Worm (Caenorhabditis elegans) whole organism, L1 larva: Measurements from ENCODE around the gene grl-6.
A peak's percentile ranks its signal among the peaks of the same experiment; 100 is the strongest.

Experiments
- C04F5.9 ChIP-seq: sonication (generic microtip); optimal IDR thresholded peaks from 2 replicates; lab custom pipeline; 2016; ENCODE audit warnings: missing genetic modification characterization, missing compliant biosample characterization
- C34B4.2 ChIP-seq: sonication (generic microtip); optimal IDR thresholded peaks from 2 replicates; lab custom pipeline; 2017; ENCODE audit warnings: mild to moderate bottlenecking, missing genetic modification characterization, missing compliant biosample characterization
- Y116A8C.19 ChIP-seq: sonication (generic microtip); optimal IDR thresholded peaks from 2 replicates; lab custom pipeline; 2016; ENCODE audit warnings: missing compliant biosample characterization, missing genetic modification characterization, borderline replicate concordance
- aly-2 ChIP-seq: fragments of 150-350 bp; optimal IDR thresholded peaks from 2 replicates; lab custom pipeline; 2014; ENCODE audit warnings: missing biosample characterization, missing genetic modification characterization
- ceh-8 ChIP-seq: fragments of 200-800 bp; sonication (Bioruptor generic); optimal IDR thresholded peaks from 2 replicates; lab custom pipeline; 2018; ENCODE audit warnings: mild to moderate bottlenecking, missing genetic modification characterization, moderate library complexity, missing compliant biosample characterization
- ceh-88 ChIP-seq: fragments of 200-800 bp; sonication (Bioruptor generic); IDR thresholded peaks from 2 replicates; pipeline ENCODE4 v1.3.6; 2022; ENCODE audit warnings: missing genetic modification characterization, missing compliant biosample characterization
- ceh-90 ChIP-seq: sonication (generic microtip); optimal IDR thresholded peaks from 2 replicates; lab custom pipeline; 2016; ENCODE audit warnings: missing genetic modification characterization, missing compliant biosample characterization
- efl-1 ChIP-seq, 4 experiments: fragments of 150-350 bp; optimal IDR thresholded peaks in 3 of 4; peaks in 1 of 4; 1 replicate in 1 of 4; 2 replicates in 3 of 4; lab custom pipeline; 2014; ENCODE audit warnings: missing biosample characterization in 2 of 4, missing genetic modification characterization in 2 of 4, missing genetic modification reagents in 2 of 4
- efl-3 ChIP-seq: fragments of 200-800 bp; sonication (Bioruptor generic); optimal IDR thresholded peaks from 2 replicates; lab custom pipeline; 2018; ENCODE audit warnings: mild to moderate bottlenecking, missing genetic modification characterization, missing compliant biosample characterization
- egl-27 ChIP-seq, 2 experiments: fragments of 150-350 bp in 1 of 2; sonication (generic microtip); optimal IDR thresholded peaks; 3 replicates each; lab custom pipeline; 2017 to 2018; ENCODE audit warnings: missing biosample characterization in 2 of 2, missing genetic modification characterization in 2 of 2, missing genetic modification reagents in 2 of 2
- elt-2 ChIP-seq: sonication (generic microtip); optimal IDR thresholded peaks from 2 replicates; lab custom pipeline; 2016; ENCODE audit warnings: missing genetic modification characterization, mild to moderate bottlenecking, inconsistent platforms, missing compliant biosample characterization, missing genetic modification reagents
- elt-3 ChIP-seq, 6 experiments: fragments of 150-350 bp in 1 of 6; sonication (generic microtip); optimal IDR thresholded peaks; 2 replicates each; lab custom pipeline; 2017 to 2018; ENCODE audit warnings: missing biosample characterization in 6 of 6, missing genetic modification characterization in 6 of 6, inconsistent platforms in 1 of 6
- ets-5 ChIP-seq: fragments of 200-800 bp; sonication (Bioruptor generic); IDR thresholded peaks from 2 replicates; pipeline ENCODE4 v1.3.6; 2022; ENCODE audit warnings: missing genetic modification characterization, missing compliant biosample characterization
- fkh-8 ChIP-seq: sonication (generic microtip); optimal IDR thresholded peaks from 2 replicates; lab custom pipeline; 2016; ENCODE audit warnings: mild to moderate bottlenecking, missing genetic modification characterization, missing compliant biosample characterization
- hlh-4 ChIP-seq: sonication (generic microtip); optimal IDR thresholded peaks from 2 replicates; lab custom pipeline; 2016; ENCODE audit warnings: mild to moderate bottlenecking, missing genetic modification characterization, missing compliant biosample characterization
- irx-1 ChIP-seq: sonication (generic microtip); optimal IDR thresholded peaks from 2 replicates; lab custom pipeline; 2016; ENCODE audit warnings: missing genetic modification characterization, missing compliant biosample characterization
- lin-13 ChIP-seq: fragments of 150-350 bp; optimal IDR thresholded peaks from 2 replicates; lab custom pipeline; 2014; ENCODE audit warnings: missing biosample characterization, missing genetic modification reagents, missing genetic modification characterization
- lin-14 ChIP-seq: fragments of 200-800 bp; sonication (Bioruptor generic); optimal IDR thresholded peaks from 2 replicates; lab custom pipeline; 2018; ENCODE audit warnings: mild to moderate bottlenecking, missing genetic modification characterization, moderate library complexity, missing compliant biosample characterization
- lin-15B ChIP-seq: fragments of 150-350 bp; sonication (generic microtip); optimal IDR thresholded peaks from 3 replicates; lab custom pipeline; 2014; ENCODE audit warnings: missing biosample characterization, missing genetic modification characterization
- lin-35 ChIP-seq, 2 experiments: fragments of 150-350 bp; optimal IDR thresholded peaks; 2 replicates each; lab custom pipeline; 2014; ENCODE audit warnings: missing biosample characterization in 2 of 2, missing genetic modification characterization in 2 of 2, missing genetic modification reagents in 2 of 2
- lsy-2 ChIP-seq, 2 experiments: fragments of 150-350 bp; optimal IDR thresholded peaks; 2 replicates each; lab custom pipeline; 2014; ENCODE audit warnings: missing biosample characterization in 2 of 2, missing genetic modification characterization in 2 of 2
- mab-9 ChIP-seq: fragments of 200-800 bp; sonication (Bioruptor generic); IDR thresholded peaks from 2 replicates; pipeline ENCODE4 v1.3.6; 2022; ENCODE audit warnings: missing genetic modification reagents, missing genetic modification characterization, missing compliant biosample characterization
- mdl-1 ChIP-seq, 2 experiments: fragments of 150-350 bp; optimal IDR thresholded peaks; 2 replicates each; lab custom pipeline; 2014 to 2017; ENCODE audit warnings: missing biosample characterization in 2 of 2, missing genetic modification characterization in 2 of 2, inconsistent platforms in 1 of 2
- mep-1 ChIP-seq: fragments of 150-350 bp; optimal IDR thresholded peaks from 2 replicates; lab custom pipeline; 2014; ENCODE audit warnings: missing biosample characterization, missing genetic modification characterization
- nhr-12 ChIP-seq: sonication (generic microtip); optimal IDR thresholded peaks from 2 replicates; lab custom pipeline; 2017; ENCODE audit warnings: missing biosample characterization, missing genetic modification characterization
- nhr-19 ChIP-seq: fragments of 200-800 bp; sonication (Bioruptor generic); conservative IDR thresholded peaks from 2 replicates; pipeline ENCODE4 v1.3.6; 2022; ENCODE audit warnings: missing genetic modification characterization, missing compliant biosample characterization
- nhr-20 ChIP-seq: sonication (generic microtip); optimal IDR thresholded peaks from 2 replicates; lab custom pipeline; 2016; ENCODE audit warnings: mild to moderate bottlenecking, missing genetic modification characterization, missing compliant biosample characterization
- nhr-237 ChIP-seq: fragments of 150-350 bp; optimal IDR thresholded peaks from 2 replicates; lab custom pipeline; 2014; ENCODE audit warnings: missing biosample characterization, missing genetic modification characterization
- nhr-76 ChIP-seq: sonication (generic microtip); optimal IDR thresholded peaks from 2 replicates; lab custom pipeline; 2017; ENCODE audit warnings: missing biosample characterization, missing genetic modification characterization
- nhr-77 ChIP-seq: fragments of 150-350 bp; optimal IDR thresholded peaks from 2 replicates; lab custom pipeline; 2014; ENCODE audit warnings: missing biosample characterization, missing genetic modification characterization
- nhr-90 ChIP-seq: sonication (generic microtip); optimal IDR thresholded peaks from 2 replicates; lab custom pipeline; 2016; ENCODE audit warnings: mild to moderate bottlenecking, missing genetic modification characterization, missing compliant biosample characterization; ENCODE audit not compliant: poor library complexity
- pqm-1 ChIP-seq: sonication (generic microtip); optimal IDR thresholded peaks from 3 replicates; lab custom pipeline; 2017; ENCODE audit warnings: missing biosample characterization, missing genetic modification characterization
- rnt-1 ChIP-seq: sonication (generic microtip); optimal IDR thresholded peaks from 2 replicates; lab custom pipeline; 2016; ENCODE audit warnings: mild to moderate bottlenecking, missing genetic modification characterization, moderate library complexity, missing compliant biosample characterization
- skn-1 ChIP-seq: fragments of 150-350 bp; optimal IDR thresholded peaks from 2 replicates; lab custom pipeline; 2014; ENCODE audit warnings: missing biosample characterization, missing genetic modification characterization
- snpc-4 ChIP-seq: fragments of 150-350 bp; optimal IDR thresholded peaks from 2 replicates; lab custom pipeline; 2014; ENCODE audit warnings: missing biosample characterization, missing genetic modification characterization
- snu-23 ChIP-seq: sonication (generic microtip); optimal IDR thresholded peaks from 2 replicates; lab custom pipeline; 2016; ENCODE audit warnings: missing genetic modification characterization, missing compliant biosample characterization
- sptf-1 ChIP-seq: fragments of 150-350 bp; optimal IDR thresholded peaks from 2 replicates; lab custom pipeline; 2014; ENCODE audit warnings: missing biosample characterization, missing genetic modification characterization
- sup-37 ChIP-seq: fragments of 200-800 bp; sonication (Bioruptor generic); optimal IDR thresholded peaks from 2 replicates; lab custom pipeline; 2018; ENCODE audit warnings: mild to moderate bottlenecking, missing genetic modification characterization, missing compliant biosample characterization
- tbx-2 ChIP-seq: sonication (generic microtip); optimal IDR thresholded peaks from 2 replicates; lab custom pipeline; 2016; ENCODE audit warnings: missing genetic modification characterization, missing compliant biosample characterization
- unc-130 ChIP-seq: fragments of 150-350 bp; optimal IDR thresholded peaks from 2 replicates; lab custom pipeline; 2017; ENCODE audit warnings: missing biosample characterization, missing genetic modification characterization, inconsistent platforms
- unc-30 ChIP-seq: sonication (generic microtip); optimal IDR thresholded peaks from 2 replicates; lab custom pipeline; 2017; ENCODE audit warnings: missing biosample characterization, missing genetic modification characterization
- unc-62 ChIP-seq: fragments of 150-350 bp; optimal IDR thresholded peaks from 2 replicates; lab custom pipeline; 2014; ENCODE audit warnings: missing biosample characterization, missing genetic modification reagents, missing genetic modification characterization
- unc-98 ChIP-seq: fragments of 200-800 bp; sonication (Bioruptor generic); IDR thresholded peaks from 2 replicates; pipeline ENCODE4 v1.3.6; 2022; ENCODE audit warnings: missing genetic modification characterization, missing compliant biosample characterization
- zag-1 ChIP-seq: fragments of 150-350 bp; optimal IDR thresholded peaks from 2 replicates; lab custom pipeline; 2014; ENCODE audit warnings: missing biosample characterization, missing genetic modification characterization
- ztf-11 ChIP-seq, 2 experiments: sonication (generic microtip); optimal IDR thresholded peaks; 2 replicates each; lab custom pipeline; 2016 to 2017; ENCODE audit warnings: missing genetic modification characterization in 2 of 2, missing biosample characterization in 1 of 2, missing compliant biosample characterization in 1 of 2

grl-6 gene

ce11 chrX:6430510-6430909, 20.2 kb downstream of the grl-6 start, which contains the start of gene ctsa-2:
TSS of gene ctsa-2 (minus strand) at chrX:6430610.
- no peak for TF ChIP-seq ets-5 (GFP tag; lab: Robert Waterston, UW)
- TF ChIP-seq efl-1 (optimal IDR thresholded peaks at IDR 0.05; lab: Kevin White, UChicago): no peak
- peak in 1 of 2 experiments; percentile 38 for TF ChIP-seq efl-1 (GFP tag; optimal IDR thresholded peaks at IDR 0.05 in 1 of 2; lab: Kevin White, UChicago)

ce11 chrX:6429552-6429951, 21.2 kb downstream of the grl-6 start:
- no peak for TF ChIP-seq ceh-88 (GFP tag; lab: Robert Waterston, UW)
- no peak for TF ChIP-seq elt-3 (tag; optimal IDR thresholded peaks at IDR 0.05; lab: Kevin White, UChicago)
- TF ChIP-seq elt-2 (tag; lab: Kevin White, UChicago): peak; percentile 88

ce11 chrX:6427147-6427546, 23.6 kb downstream of the grl-6 start:
- no peak for TF ChIP-seq egl-27 (tag; optimal IDR thresholded peaks at IDR 0.05; lab: Kevin White, UChicago)
- TF ChIP-seq sup-37 (GFP tag; lab: Kevin White, UChicago): no peak
- TF ChIP-seq skn-1: no peak
- TF ChIP-seq hlh-4 (tag; lab: Kevin White, UChicago): no peak
- TF ChIP-seq fkh-8 (tag; lab: Kevin White, UChicago): no peak
- no peak for TF ChIP-seq unc-130 (tag; lab: Kevin White, UChicago)
- no peak for TF ChIP-seq C34B4.2
- TF ChIP-seq snu-23: no peak
- TF ChIP-seq mep-1 (tag; lab: Kevin White, UChicago): no peak
- TF ChIP-seq nhr-77 (tag; lab: Kevin White, UChicago): no peak
- no peak for TF ChIP-seq nhr-12 (tag; lab: Kevin White, UChicago)
- no peak for TF ChIP-seq sptf-1 (tag; lab: Kevin White, UChicago)
- no peak for TF ChIP-seq Y116A8C.19 (tag; lab: Kevin White, UChicago)
- TF ChIP-seq ceh-8: no peak
- TF ChIP-seq mab-9 (GFP tag; lab: Robert Waterston, UW): no peak
- TF ChIP-seq lin-14: peak; percentile 5
- TF ChIP-seq mdl-1 (tag; optimal IDR thresholded peaks at IDR 0.05; lab: Kevin White, UChicago): no peak
- no peak for TF ChIP-seq tbx-2
- TF ChIP-seq nhr-20: no peak
- no peak for TF ChIP-seq nhr-76
- peak in 1 of 2 experiments; percentile 22 for TF ChIP-seq lsy-2 (tag; optimal IDR thresholded peaks at IDR 0.05; lab: Kevin White, UChicago)
- no peak for TF ChIP-seq ceh-88 (GFP tag; lab: Robert Waterston, UW)
- TF ChIP-seq efl-3: no peak
- TF ChIP-seq irx-1 (tag; lab: Kevin White, UChicago): no peak
- no peak for TF ChIP-seq lin-15B (tag; lab: Kevin White, UChicago)
- peak; percentile 91 for TF ChIP-seq elt-2 (tag; lab: Kevin White, UChicago)
- no peak for TF ChIP-seq unc-98 (GFP tag; lab: Robert Waterston, UW)
- TF ChIP-seq lin-13 (GFP tag; lab: Kevin White, UChicago): no peak
- no peak for TF ChIP-seq zag-1 (tag; lab: Kevin White, UChicago)
- no peak for TF ChIP-seq efl-1 (optimal IDR thresholded peaks at IDR 0.05; lab: Kevin White, UChicago)
- TF ChIP-seq efl-1 (GFP tag; optimal IDR thresholded peaks at IDR 0.05 in 1 of 2; lab: Kevin White, UChicago): no peak
- no peak for TF ChIP-seq rnt-1 (tag; lab: Kevin White, UChicago)
- TF ChIP-seq snpc-4: no peak
- no peak for TF ChIP-seq aly-2
- no peak for TF ChIP-seq ztf-11 (tag; optimal IDR thresholded peaks at IDR 0.05; lab: Kevin White, UChicago)
- no peak for TF ChIP-seq nhr-237 (tag; lab: Kevin White, UChicago)
- TF ChIP-seq ceh-90 (tag; lab: Kevin White, UChicago): no peak
- TF ChIP-seq C04F5.9 (tag; lab: Kevin White, UChicago): no peak
- TF ChIP-seq nhr-19 (GFP tag; lab: Robert Waterston, UW): no peak
- peak; percentile 22 for TF ChIP-seq pqm-1 (tag; lab: Kevin White, UChicago)
- TF ChIP-seq lin-35 (GFP tag; optimal IDR thresholded peaks at IDR 0.05; lab: Kevin White, UChicago): no peak
- no peak for TF ChIP-seq unc-30
- TF ChIP-seq elt-3 (tag; optimal IDR thresholded peaks at IDR 0.05; lab: Kevin White, UChicago): no peak
- TF ChIP-seq unc-62 (GFP tag; lab: Kevin White, UChicago): no peak
- TF ChIP-seq nhr-90 (tag; lab: Kevin White, UChicago): peak; percentile 1
